Fruit fly (Drosophila melanogaster) S2 (cell line): ENCODE measurements around the gene CG4911.

ENCODE experiments used
- CG8478 ChIP-seq: fragments of >200 bp; optimal IDR thresholded peaks from 2 replicates; lab custom pipeline; 2018
- CTCF ChIP-seq, 2 experiments: fragments of >200 bp; optimal IDR thresholded peaks; 2 replicates each; lab custom pipeline; 2018

dm6 chr3L:9037608-9038007 is 34.9 kb downstream of the CG4911 start:
- TF ChIP-seq CG8478 (lab: Kevin White, UChicago) (no peak), CTCF (optimal IDR thresholded peaks at IDR 0.05; lab: Kevin White, UChicago) (no peak)
